Fruit fly (Drosophila melanogaster) whole organism, embryonic: ENCODE results near the gene Rpt4.

ENCODE experiments used
- ATbp ChIP-seq: fragments of 200-800 bp; sonication (Bioruptor generic); optimal IDR thresholded peaks from 2 replicates; lab custom pipeline; 2017; ENCODE audit warnings: missing biosample characterization, mild to moderate bottlenecking, missing genetic modification characterization, missing genetic modification reagents
- Asciz ChIP-seq: fragments of 200-800 bp; sonication (Bioruptor generic); optimal IDR thresholded peaks from 2 replicates; lab custom pipeline; 2017; ENCODE audit warnings: missing biosample characterization, mild to moderate bottlenecking, missing genetic modification characterization, missing genetic modification reagents
- Atf-2 ChIP-seq: fragments of 200-800 bp; sonication (Bioruptor generic); optimal IDR thresholded peaks from 2 replicates; lab custom pipeline; 2016; ENCODE audit warnings: missing biosample characterization, missing genetic modification characterization
- CG1233 ChIP-seq: fragments of 200-800 bp; sonication (Bioruptor generic); optimal IDR thresholded peaks from 4 replicates; lab custom pipeline; 2018; ENCODE audit warnings: missing biosample characterization, mild to moderate bottlenecking, missing genetic modification characterization
- CG14965 ChIP-seq: fragments of 200-800 bp; sonication (Bioruptor generic); optimal IDR thresholded peaks from 2 replicates; lab custom pipeline; 2016; ENCODE audit warnings: missing biosample characterization, missing genetic modification characterization, borderline replicate concordance
- CG17186 ChIP-seq: fragments of 200-800 bp; sonication (Bioruptor generic); optimal IDR thresholded peaks from 3 replicates; lab custom pipeline; 2017; ENCODE audit warnings: missing biosample characterization, missing genetic modification reagents, missing genetic modification characterization
- CG30403 ChIP-seq: fragments of 200-800 bp; sonication (Bioruptor generic); optimal IDR thresholded peaks from 3 replicates; lab custom pipeline; 2016; ENCODE audit warnings: missing biosample characterization, missing genetic modification characterization
- CG31388 ChIP-seq: fragments of 200-800 bp; sonication (Bioruptor generic); optimal IDR thresholded peaks from 2 replicates; lab custom pipeline; 2016; ENCODE audit warnings: missing biosample characterization, missing genetic modification characterization
- CG31441 ChIP-seq: fragments of 200-800 bp; sonication (Bioruptor generic); IDR thresholded peaks from 2 replicates; pipeline ENCODE4 v1.3.6; 2022; ENCODE audit warnings: missing biosample characterization, missing genetic modification characterization
- CG32532 ChIP-seq: fragments of 200-800 bp; sonication (Bioruptor generic); IDR thresholded peaks from 2 replicates; pipeline ENCODE4 v1.3.6; 2022; ENCODE audit warnings: missing biosample characterization, missing genetic modification characterization
- CG3407 ChIP-seq: fragments of 200-800 bp; sonication (Bioruptor generic); optimal IDR thresholded peaks from 2 replicates; lab custom pipeline; 2018; ENCODE audit warnings: missing biosample characterization, mild to moderate bottlenecking, missing genetic modification characterization
- CG34376 ChIP-seq: fragments of 200-800 bp; sonication (Bioruptor generic); optimal IDR thresholded peaks from 2 replicates; lab custom pipeline; 2018; ENCODE audit warnings: missing biosample characterization, mild to moderate bottlenecking, missing genetic modification characterization
- CG4328 ChIP-seq: fragments of 200-800 bp; sonication (Bioruptor generic); optimal IDR thresholded peaks from 3 replicates; lab custom pipeline; 2017; ENCODE audit warnings: missing biosample characterization, missing genetic modification reagents, missing genetic modification characterization
- CG4424 ChIP-seq: fragments of 200-800 bp; sonication (Bioruptor generic); optimal IDR thresholded peaks from 3 replicates; lab custom pipeline; 2016; ENCODE audit warnings: missing biosample characterization, missing genetic modification characterization
- CG5245 ChIP-seq: fragments of 200-800 bp; sonication (Bioruptor generic); optimal IDR thresholded peaks from 3 replicates; lab custom pipeline; 2016; ENCODE audit warnings: missing biosample characterization, missing genetic modification characterization
- CG6791 ChIP-seq: fragments of 200-800 bp; sonication (Bioruptor generic); IDR thresholded peaks from 3 replicates; pipeline ENCODE4 v1.3.6; 2022; ENCODE audit warnings: missing biosample characterization, missing genetic modification characterization; ENCODE audit not compliant: partially characterized antibody
- CG7963 ChIP-seq: fragments of 200-800 bp; sonication (Bioruptor generic); IDR thresholded peaks from 3 replicates; pipeline ENCODE4 v1.3.6; 2022; ENCODE audit warnings: missing biosample characterization, missing genetic modification characterization; ENCODE audit not compliant: partially characterized antibody
- D19A ChIP-seq: fragments of 200-800 bp; optimal IDR thresholded peaks from 3 replicates; lab custom pipeline; 2019; ENCODE audit warnings: missing biosample characterization, mild to moderate bottlenecking, missing genetic modification characterization, moderate library complexity
- Dbx ChIP-seq: fragments of 200-800 bp; sonication (Bioruptor generic); IDR thresholded peaks from 3 replicates; pipeline ENCODE4 v1.3.6; 2022; ENCODE audit warnings: missing biosample characterization, missing genetic modification characterization
- Dp ChIP-seq: fragments of 200-800 bp; sonication (Bioruptor generic); optimal IDR thresholded peaks from 2 replicates; lab custom pipeline; 2018; ENCODE audit warnings: missing biosample characterization, mild to moderate bottlenecking, missing genetic modification characterization, moderate library complexity
- Fer2 ChIP-seq: fragments of 200-800 bp; sonication (Bioruptor generic); optimal IDR thresholded peaks from 2 replicates; lab custom pipeline; 2018; ENCODE audit warnings: missing biosample characterization, mild to moderate bottlenecking, missing genetic modification characterization, moderate library complexity
- HmgD ChIP-seq: fragments of 200-800 bp; sonication (Bioruptor generic); optimal IDR thresholded peaks from 3 replicates; lab custom pipeline; 2016; ENCODE audit warnings: missing biosample characterization, missing genetic modification characterization
- Mad ChIP-seq: fragments of 200-800 bp; sonication (Bioruptor generic); optimal IDR thresholded peaks from 2 replicates; lab custom pipeline; 2016; ENCODE audit warnings: missing biosample characterization, missing genetic modification characterization
- NC2β ChIP-seq: fragments of 200-800 bp; sonication (Bioruptor generic); optimal IDR thresholded peaks from 2 replicates; lab custom pipeline; 2016; ENCODE audit warnings: missing biosample characterization, missing genetic modification characterization
- NFAT ChIP-seq: fragments of 200-800 bp; sonication (Bioruptor generic); IDR thresholded peaks from 2 replicates; pipeline ENCODE4 v1.3.6; 2022; ENCODE audit warnings: missing biosample characterization, missing genetic modification characterization
- Nf-YB ChIP-seq: fragments of 200-800 bp; sonication (Bioruptor generic); optimal IDR thresholded peaks from 3 replicates; lab custom pipeline; 2019; ENCODE audit warnings: missing biosample characterization, mild to moderate bottlenecking, missing genetic modification characterization, moderate library complexity
- Rfx ChIP-seq: fragments of 200-800 bp; sonication (Bioruptor generic); IDR thresholded peaks from 2 replicates; pipeline ENCODE4 v1.3.6; 2022; ENCODE audit warnings: missing biosample characterization, missing genetic modification characterization
- Sox100B ChIP-seq: fragments of 200-800 bp; sonication (Bioruptor generic); optimal IDR thresholded peaks from 3 replicates; lab custom pipeline; 2018; ENCODE audit warnings: missing biosample characterization, mild to moderate bottlenecking, missing genetic modification characterization
- Ssrp ChIP-seq: fragments of 200-800 bp; sonication (Bioruptor generic); optimal IDR thresholded peaks from 2 replicates; lab custom pipeline; 2018; ENCODE audit warnings: missing biosample characterization, mild to moderate bottlenecking, missing genetic modification characterization, moderate library complexity
- abd-A ChIP-seq: fragments of 200-800 bp; sonication (Bioruptor generic); optimal IDR thresholded peaks from 3 replicates; lab custom pipeline; 2019; ENCODE audit warnings: missing biosample characterization, mild to moderate bottlenecking, missing genetic modification characterization, moderate library complexity
- ato ChIP-seq: fragments of 200-800 bp; sonication (Bioruptor generic); IDR thresholded peaks from 2 replicates; pipeline ENCODE4 v1.3.6; 2022; ENCODE audit warnings: missing biosample characterization, missing genetic modification characterization; ENCODE audit not compliant: partially characterized antibody
- cas ChIP-seq: fragments of 200-800 bp; sonication (Bioruptor generic); IDR thresholded peaks from 2 replicates; pipeline ENCODE4 v1.3.6; 2022; ENCODE audit warnings: missing biosample characterization, missing genetic modification characterization
- ftz-f1 ChIP-seq: fragments of 200-800 bp; sonication (Bioruptor generic); optimal IDR thresholded peaks from 2 replicates; lab custom pipeline; 2016; ENCODE audit warnings: missing biosample characterization, missing genetic modification characterization
- gcm ChIP-seq: fragments of 200-800 bp; sonication (Bioruptor generic); optimal IDR thresholded peaks from 2 replicates; lab custom pipeline; 2019; ENCODE audit warnings: missing biosample characterization, mild to moderate bottlenecking, missing genetic modification characterization, moderate library complexity
- gcm2 ChIP-seq: fragments of 200-800 bp; sonication (Bioruptor generic); optimal IDR thresholded peaks from 2 replicates; lab custom pipeline; 2016; ENCODE audit warnings: missing biosample characterization, missing genetic modification characterization
- grau ChIP-seq: fragments of 200-800 bp; optimal IDR thresholded peaks from 3 replicates; lab custom pipeline; 2019; ENCODE audit warnings: missing biosample characterization, mild to moderate bottlenecking, missing genetic modification characterization, moderate library complexity
- gt ChIP-seq: fragments of 200-800 bp; sonication (Bioruptor generic); IDR thresholded peaks from 2 replicates; pipeline ENCODE4 v1.3.6; 2022; ENCODE audit warnings: missing biosample characterization, missing genetic modification characterization
- hkb ChIP-seq, 2 experiments: fragments of 200-800 bp in 1 of 2; fragments of >200 bp in 1 of 2; sonication (Bioruptor generic) in 1 of 2; IDR thresholded peaks in 1 of 2; optimal IDR thresholded peaks in 1 of 2; 2 replicates each; pipeline versions ENCODE4 v1.3.6 to Lab custom; 2017 to 2022; ENCODE audit warnings: missing biosample characterization in 1 of 2, missing genetic modification characterization in 1 of 2
- ind ChIP-seq: fragments of 200-800 bp; sonication (Bioruptor generic); optimal IDR thresholded peaks from 3 replicates; lab custom pipeline; 2016; ENCODE audit warnings: missing biosample characterization, missing genetic modification characterization
- jing ChIP-seq: fragments of 200-800 bp; sonication (Bioruptor generic); optimal IDR thresholded peaks from 2 replicates; lab custom pipeline; 2018; ENCODE audit warnings: missing biosample characterization, mild to moderate bottlenecking, missing genetic modification characterization
- mam ChIP-seq: fragments of 200-800 bp; sonication (Bioruptor generic); optimal IDR thresholded peaks from 3 replicates; lab custom pipeline; 2016; ENCODE audit warnings: missing biosample characterization, missing genetic modification characterization
- run ChIP-seq: fragments of 200-800 bp; sonication (Bioruptor generic); optimal IDR thresholded peaks from 3 replicates; lab custom pipeline; 2018; ENCODE audit warnings: missing biosample characterization, mild to moderate bottlenecking, missing genetic modification characterization
- stc ChIP-seq: fragments of 200-800 bp; sonication (Bioruptor generic); IDR thresholded peaks from 2 replicates; pipeline ENCODE4 v1.3.6; 2022; ENCODE audit warnings: missing biosample characterization, missing genetic modification characterization
- tin ChIP-seq: fragments of 200-800 bp; sonication (Bioruptor generic); optimal IDR thresholded peaks from 3 replicates; lab custom pipeline; 2016; ENCODE audit warnings: missing biosample characterization, missing genetic modification characterization
- tna ChIP-seq: fragments of 200-800 bp; sonication (Bioruptor generic); IDR thresholded peaks from 2 replicates; pipeline ENCODE4 v1.3.6; 2022; ENCODE audit warnings: missing biosample characterization, missing genetic modification characterization; ENCODE audit not compliant: partially characterized antibody
- trh ChIP-seq: fragments of 200-800 bp; sonication (Bioruptor generic); optimal IDR thresholded peaks from 2 replicates; lab custom pipeline; 2016; ENCODE audit warnings: missing biosample characterization, missing genetic modification characterization
- ttk ChIP-seq: fragments of 200-800 bp; sonication (Bioruptor generic); IDR thresholded peaks from 2 replicates; pipeline ENCODE4 v2.1.2; 2022; ENCODE audit warnings: missing biosample characterization, missing genetic modification characterization
- unpg ChIP-seq: fragments of 200-800 bp; sonication (Bioruptor generic); optimal IDR thresholded peaks from 3 replicates; lab custom pipeline; 2018; ENCODE audit warnings: missing biosample characterization, mild to moderate bottlenecking, missing genetic modification characterization, moderate library complexity
- wek ChIP-seq: fragments of 200-800 bp; sonication (Bioruptor generic); optimal IDR thresholded peaks from 3 replicates; lab custom pipeline; 2018; ENCODE audit warnings: missing biosample characterization, mild to moderate bottlenecking, missing genetic modification characterization, moderate library complexity
- zf30C ChIP-seq: fragments of 200-800 bp; sonication (Bioruptor generic); optimal IDR thresholded peaks from 3 replicates; lab custom pipeline; 2018; ENCODE audit warnings: missing biosample characterization, mild to moderate bottlenecking, missing genetic modification characterization

Rpt4 gene

dm6 chrX:6339970-6340548 lies 49.0 kb upstream of the Rpt4 start (continued):
- TF ChIP-seq Ssrp (tag; lab: Kevin White, UChicago): peak; percentile 46
- TF ChIP-seq Dbx (GFP tag; lab: Robert Waterston, UW): peak; percentile 55; the same call in 1 of the 3 replicates
- TF ChIP-seq Dp (GFP tag; lab: Kevin White, UChicago): no peak
- TF ChIP-seq ind: peak; percentile 53
- TF ChIP-seq run: no peak
- peak; percentile 10 for TF ChIP-seq zf30C (GFP tag; lab: Kevin White, UChicago)
- no peak for TF ChIP-seq Atf-2 (GFP tag; lab: Kevin White, UChicago)
- TF ChIP-seq CG4424 (GFP tag; lab: Kevin White, UChicago): peak; percentile 11
- no peak for TF ChIP-seq CG4328
- TF ChIP-seq CG6791 (GFP tag; lab: Robert Waterston, UW): no peak
- no peak for TF ChIP-seq Nf-YB (GFP tag; lab: Kevin White, UChicago)
- TF ChIP-seq CG1233: peak; percentile 14
- TF ChIP-seq NC2β (GFP tag; lab: Kevin White, UChicago): peak; percentile 16
- TF ChIP-seq tin (GFP tag; lab: Kevin White, UChicago): peak; percentile 9
- TF ChIP-seq hkb (optimal IDR thresholded peaks at IDR 0.05; lab: Kevin White, UChicago): no peak
- peak; percentile 48; the same call in 1 of the 2 replicates for TF ChIP-seq hkb (GFP tag; IDR thresholded peaks at IDR 0.05; lab: Robert Waterston, UW)
- peak; percentile 63 for TF ChIP-seq grau (tag; lab: Kevin White, UChicago)
- peak; percentile 61 for TF ChIP-seq stc
- TF ChIP-seq D19A (tag; lab: Kevin White, UChicago): peak; percentile 54
- no peak for TF ChIP-seq Mad (GFP tag; lab: Kevin White, UChicago)
- no peak for TF ChIP-seq jing (GFP tag; lab: Kevin White, UChicago)
- TF ChIP-seq tna (GFP tag; lab: Robert Waterston, UW): no peak
- TF ChIP-seq CG34376: no peak
- TF ChIP-seq Rfx (GFP tag; lab: Robert Waterston, UW): peak; percentile 70
- TF ChIP-seq mam (GFP tag; lab: Kevin White, UChicago): peak; percentile 14
- no peak for TF ChIP-seq wek (GFP tag; lab: Kevin White, UChicago)
- TF ChIP-seq ftz-f1: no peak
- TF ChIP-seq CG30403: peak; percentile 43
- peak; percentile 34 for TF ChIP-seq Asciz (GFP tag; lab: Kevin White, UChicago)
- no peak for TF ChIP-seq trh
- no peak for TF ChIP-seq gcm2 (GFP tag; lab: Kevin White, UChicago)
- no peak for TF ChIP-seq Sox100B (GFP tag; lab: Kevin White, UChicago)
- TF ChIP-seq CG7963: no peak
- peak; percentile 50 for TF ChIP-seq NFAT (GFP tag; lab: Robert Waterston, UW)
- TF ChIP-seq cas (GFP tag; lab: Robert Waterston, UW): no peak
- TF ChIP-seq abd-A: peak; percentile 75
- no peak for TF ChIP-seq CG31388 (GFP tag; lab: Kevin White, UChicago)
- TF ChIP-seq ttk (GFP tag; lab: Robert Waterston, UW): peak; percentile 58; the same call in 1 of the 2 replicates
- TF ChIP-seq CG5245: no peak
- TF ChIP-seq ato: no peak
- TF ChIP-seq gt (GFP tag; lab: Robert Waterston, UW): peak; percentile 10; the same call in 1 of the 2 replicates
- TF ChIP-seq unpg (GFP tag; lab: Kevin White, UChicago): peak; percentile 62
- no peak for TF ChIP-seq Fer2 (tag; lab: Kevin White, UChicago)
- peak; percentile 73 for TF ChIP-seq CG32532 (GFP tag; lab: Robert Waterston, UW)
- peak; percentile 28 for TF ChIP-seq CG3407 (GFP tag; lab: Kevin White, UChicago)
- no peak for TF ChIP-seq CG31441 (GFP tag; lab: Robert Waterston, UW)
- TF ChIP-seq CG14965 (GFP tag; lab: Kevin White, UChicago): no peak
- no peak for TF ChIP-seq CG17186 (GFP tag; lab: Kevin White, UChicago)
- peak; percentile 65 for TF ChIP-seq ATbp (GFP tag; lab: Kevin White, UChicago)
- TF ChIP-seq gcm (GFP tag; lab: Kevin White, UChicago): peak; percentile 24
- no peak for TF ChIP-seq HmgD (GFP tag; lab: Kevin White, UChicago)
